Fruit fly (Drosophila melanogaster): ENCODE measurements around the gene CG15546.

- TF ChIP-seq CTCF (optimal IDR thresholded peaks at IDR 0.05) (no peak), CG8478 (optimal IDR thresholded peaks at IDR 0.05) (no peak)
Measured at dm6 chr3R:30883403-30883802, 7.4 kb upstream of the CG15546 start, which contains the start of gene CG15547.

All from S2 (cell line).